Worm (Caenorhabditis elegans): ENCODE data around the gene nfu-1.

DNA sequence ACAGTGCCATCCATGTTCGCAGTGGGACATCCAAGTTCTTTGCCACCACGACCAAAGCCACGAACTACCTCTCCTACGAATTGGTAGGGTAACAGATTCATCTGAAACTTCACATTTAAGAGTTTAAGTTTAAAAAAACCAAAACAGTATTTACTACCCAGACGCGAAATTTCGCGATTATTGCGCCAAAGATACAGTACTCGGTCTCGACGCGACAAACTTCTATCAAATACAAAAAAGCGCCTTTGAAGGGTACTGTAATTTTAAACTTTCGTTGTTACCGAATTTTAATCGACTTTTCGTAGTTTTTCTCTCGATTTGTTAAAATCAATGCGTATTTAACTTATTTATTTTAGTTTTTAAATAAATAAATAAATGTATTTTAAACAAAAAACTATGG is 22.2 kb downstream of the nfu-1 start, which contains the start of gene rfk-1:
- TF ChIP-seq Y53G8AR.9 (GFP tag; conservative IDR thresholded peaks at IDR 0.05) (no peak), lag-1 (GFP tag; IDR thresholded peaks at IDR 0.05) (no peak), B0019.2 (GFP tag; conservative IDR thresholded peaks at IDR 0.05) (no peak), Y53F4B.3 (GFP tag; IDR thresholded peaks at IDR 0.05) (no peak), F39B2.1 (GFP tag; IDR thresholded peaks at IDR 0.05) (no peak), ztf-28 (GFP tag; IDR thresholded peaks at IDR 0.05) (no peak), mes-4 (tag; optimal IDR thresholded peaks at IDR 0.05) (no peak), F23B12.7 (tag; optimal IDR thresholded peaks at IDR 0.05; ENCODE audit: insufficient read depth) (no peak), ztf-25 (GFP tag; IDR thresholded peaks at IDR 0.05) (no peak), snpc-4 (GFP tag; optimal IDR thresholded peaks at IDR 0.05) (no peak), snpc-4 (tag; optimal IDR thresholded peaks at IDR 0.05) (no peak), ceh-27 (GFP tag; optimal IDR thresholded peaks at IDR 0.05) (no peak), unc-62 (GFP tag; optimal IDR thresholded peaks at IDR 0.05) (no peak), madf-6 (GFP tag; IDR thresholded peaks at IDR 0.05) (no peak)

Measured in whole organism, young adult.